Fruit fly (Drosophila melanogaster) whole organism, embryonic: ENCODE data around the gene Eig71Ej.

Source experiments
- ATbp ChIP-seq: fragments of 200-800 bp; sonication (Bioruptor generic); optimal IDR thresholded peaks from 2 replicates; lab custom pipeline; 2017; ENCODE audit warnings: missing biosample characterization, mild to moderate bottlenecking, missing genetic modification characterization, missing genetic modification reagents
- Abd-B ChIP-seq: fragments of 200-800 bp; sonication (Bioruptor generic); optimal IDR thresholded peaks from 2 replicates; lab custom pipeline; 2018; ENCODE audit warnings: missing biosample characterization, mild to moderate bottlenecking, missing genetic modification characterization, moderate library complexity
- Blimp-1 ChIP-seq: fragments of 200-800 bp; sonication (Bioruptor generic); optimal IDR thresholded peaks from 3 replicates; lab custom pipeline; 2018; ENCODE audit warnings: missing biosample characterization, missing genetic modification characterization, mild to moderate bottlenecking, moderate library complexity, missing genetic modification reagents
- CG1024 ChIP-seq: fragments of 200-800 bp; sonication (Bioruptor generic); IDR thresholded peaks from 2 replicates; pipeline ENCODE4 v1.3.6; 2022; ENCODE audit warnings: missing biosample characterization, missing genetic modification characterization
- CG10431 ChIP-seq: fragments of 200-800 bp; sonication (Bioruptor generic); optimal IDR thresholded peaks from 3 replicates; lab custom pipeline; 2018; ENCODE audit warnings: missing biosample characterization, mild to moderate bottlenecking, missing genetic modification characterization
- CG12071 ChIP-seq: fragments of 200-800 bp; sonication (Bioruptor generic); optimal IDR thresholded peaks from 3 replicates; lab custom pipeline; 2018; ENCODE audit warnings: missing biosample characterization, mild to moderate bottlenecking, missing genetic modification characterization
- CG12391 ChIP-seq: fragments of 200-800 bp; sonication (Bioruptor generic); optimal IDR thresholded peaks from 3 replicates; lab custom pipeline; 2018; ENCODE audit warnings: missing biosample characterization, mild to moderate bottlenecking, missing genetic modification characterization, moderate library complexity
- CG12769 ChIP-seq: fragments of 200-800 bp; sonication (Bioruptor generic); optimal IDR thresholded peaks from 2 replicates; lab custom pipeline; 2019; ENCODE audit warnings: missing biosample characterization, mild to moderate bottlenecking, missing genetic modification characterization, moderate library complexity
- CG1647 ChIP-seq: fragments of 200-800 bp; sonication (Bioruptor generic); optimal IDR thresholded peaks from 3 replicates; lab custom pipeline; 2016; ENCODE audit warnings: missing biosample characterization, missing genetic modification characterization
- CG18262 ChIP-seq: fragments of 200-800 bp; optimal IDR thresholded peaks from 3 replicates; lab custom pipeline; 2019; ENCODE audit warnings: missing biosample characterization, mild to moderate bottlenecking, missing genetic modification characterization, moderate library complexity
- CG1832 ChIP-seq: fragments of 200-800 bp; sonication (Bioruptor generic); optimal IDR thresholded peaks from 2 replicates; lab custom pipeline; 2017; ENCODE audit warnings: missing biosample characterization, mild to moderate bottlenecking, missing genetic modification characterization, inconsistent platforms
- CG2129 ChIP-seq: fragments of 200-800 bp; sonication (Bioruptor generic); IDR thresholded peaks from 2 replicates; pipeline ENCODE4 v1.3.6; 2022; ENCODE audit warnings: missing biosample characterization, missing genetic modification characterization; ENCODE audit not compliant: partially characterized antibody
- CG30020 ChIP-seq: fragments of 200-800 bp; optimal IDR thresholded peaks from 2 replicates; lab custom pipeline; 2019; ENCODE audit warnings: missing biosample characterization, mild to moderate bottlenecking, missing genetic modification characterization, moderate library complexity
- CG30431 ChIP-seq: fragments of 200-800 bp; sonication (Bioruptor generic); optimal IDR thresholded peaks from 2 replicates; lab custom pipeline; 2017; ENCODE audit warnings: missing biosample characterization, missing genetic modification characterization
- CG32532 ChIP-seq: fragments of 200-800 bp; sonication (Bioruptor generic); IDR thresholded peaks from 2 replicates; pipeline ENCODE4 v1.3.6; 2022; ENCODE audit warnings: missing biosample characterization, missing genetic modification characterization
- CG8359 ChIP-seq: fragments of 200-800 bp; sonication (Bioruptor generic); optimal IDR thresholded peaks from 2 replicates; lab custom pipeline; 2017; ENCODE audit warnings: missing biosample characterization, mild to moderate bottlenecking, missing genetic modification characterization, borderline replicate concordance
- CG8478 ChIP-seq: fragments of >200 bp; optimal IDR thresholded peaks from 2 replicates; lab custom pipeline; 2018
- CG9437 ChIP-seq: fragments of 200-800 bp; sonication (Bioruptor generic); optimal IDR thresholded peaks from 2 replicates; lab custom pipeline; 2018; ENCODE audit warnings: missing biosample characterization, mild to moderate bottlenecking, missing genetic modification characterization
- CG9876 ChIP-seq: fragments of 200-800 bp; sonication (Bioruptor generic); optimal IDR thresholded peaks from 2 replicates; lab custom pipeline; 2016; ENCODE audit warnings: missing biosample characterization, missing genetic modification characterization
- Dfd ChIP-seq, 2 experiments: fragments of >200 bp; optimal IDR thresholded peaks; 2 replicates each; lab custom pipeline; 2017; ENCODE audit warnings: missing biosample characterization in 2 of 2, missing genetic modification characterization in 2 of 2
- E2f1 ChIP-seq: fragments of 200-800 bp; sonication (Bioruptor generic); IDR thresholded peaks from 2 replicates; pipeline ENCODE4 v1.3.6; 2022; ENCODE audit warnings: missing biosample characterization, missing genetic modification characterization
- GATAe ChIP-seq: fragments of 200-800 bp; sonication (Bioruptor generic); conservative IDR thresholded peaks from 2 replicates; pipeline ENCODE4 v1.3.6; 2022; ENCODE audit warnings: missing biosample characterization, missing genetic modification characterization
- Hand ChIP-seq: fragments of 200-800 bp; sonication (Bioruptor generic); optimal IDR thresholded peaks from 2 replicates; lab custom pipeline; 2017; ENCODE audit warnings: mild to moderate bottlenecking, missing biosample characterization, missing genetic modification reagents, missing genetic modification characterization
- Hr3 ChIP-seq: fragments of 200-800 bp; sonication (Bioruptor generic); optimal IDR thresholded peaks from 3 replicates; lab custom pipeline; 2016; ENCODE audit warnings: missing biosample characterization, missing genetic modification characterization
- Mad ChIP-seq: fragments of 200-800 bp; sonication (Bioruptor generic); optimal IDR thresholded peaks from 2 replicates; lab custom pipeline; 2016; ENCODE audit warnings: missing biosample characterization, missing genetic modification characterization
- Meics ChIP-seq: fragments of 200-800 bp; sonication (Bioruptor generic); optimal IDR thresholded peaks from 2 replicates; lab custom pipeline; 2017; ENCODE audit warnings: missing biosample characterization, mild to moderate bottlenecking, missing genetic modification characterization
- NC2β ChIP-seq: fragments of 200-800 bp; sonication (Bioruptor generic); optimal IDR thresholded peaks from 2 replicates; lab custom pipeline; 2016; ENCODE audit warnings: missing biosample characterization, missing genetic modification characterization
- Poxn ChIP-seq: fragments of 200-800 bp; sonication (Bioruptor generic); IDR thresholded peaks from 2 replicates; pipeline ENCODE4 v1.3.6; 2022; ENCODE audit warnings: missing biosample characterization, missing genetic modification characterization
- Side ChIP-seq: fragments of 200-800 bp; sonication (Bioruptor generic); optimal IDR thresholded peaks from 2 replicates; lab custom pipeline; 2016; ENCODE audit warnings: missing biosample characterization, missing genetic modification characterization
- Sin3A ChIP-seq: fragments of >200 bp; optimal IDR thresholded peaks from 2 replicates; lab custom pipeline; 2018
- Stat92E ChIP-seq, 3 experiments: fragments of >200 bp in 2 of 3; fragments of 200-800 bp in 1 of 3; sonication (Bioruptor generic) in 1 of 3; optimal IDR thresholded peaks; 2 replicates each; lab custom pipeline; 2017 to 2019; ENCODE audit warnings: missing biosample characterization in 3 of 3, missing genetic modification characterization in 3 of 3, mild to moderate bottlenecking in 1 of 3, moderate library complexity in 1 of 3
- ara ChIP-seq: fragments of 200-800 bp; sonication (Bioruptor generic); IDR thresholded peaks from 2 replicates; pipeline ENCODE4 v1.3.6; 2022; ENCODE audit warnings: missing biosample characterization, missing genetic modification characterization
- ase ChIP-seq: fragments of 200-800 bp; sonication (Bioruptor generic); IDR thresholded peaks from 3 replicates; pipeline ENCODE4 v1.3.6; 2022; ENCODE audit warnings: missing biosample characterization, missing genetic modification characterization
- corto ChIP-seq: fragments of 200-800 bp; sonication (Bioruptor generic); optimal IDR thresholded peaks from 2 replicates; lab custom pipeline; 2016; ENCODE audit warnings: missing biosample characterization, mild to moderate bottlenecking, missing genetic modification characterization, moderate library complexity
- cwo ChIP-seq: fragments of 200-800 bp; sonication (Bioruptor generic); optimal IDR thresholded peaks from 3 replicates; lab custom pipeline; 2017; ENCODE audit warnings: missing biosample characterization, missing genetic modification characterization, mild to moderate bottlenecking, moderate library complexity, missing genetic modification reagents
- dmrt99B ChIP-seq: fragments of 200-800 bp; sonication (Bioruptor generic); optimal IDR thresholded peaks from 2 replicates; lab custom pipeline; 2018; ENCODE audit warnings: missing biosample characterization, mild to moderate bottlenecking, missing genetic modification characterization, moderate library complexity
- fd96Cb ChIP-seq: fragments of 200-800 bp; sonication (Bioruptor generic); optimal IDR thresholded peaks from 2 replicates; lab custom pipeline; 2018; ENCODE audit warnings: missing biosample characterization, mild to moderate bottlenecking, missing genetic modification characterization, moderate library complexity
- gsb ChIP-seq: fragments of 200-800 bp; sonication (Bioruptor generic); IDR thresholded peaks from 2 replicates; pipeline ENCODE4 v1.3.6; 2022; ENCODE audit warnings: missing biosample characterization, missing genetic modification characterization
- inv ChIP-seq: fragments of 200-800 bp; sonication (Bioruptor generic); IDR thresholded peaks from 2 replicates; pipeline ENCODE4 v1.3.6; 2022; ENCODE audit warnings: missing biosample characterization, missing genetic modification characterization; ENCODE audit not compliant: partially characterized antibody
- kah ChIP-seq: fragments of 200-800 bp; sonication (Bioruptor generic); optimal IDR thresholded peaks from 2 replicates; lab custom pipeline; 2018; ENCODE audit warnings: missing biosample characterization, mild to moderate bottlenecking, missing genetic modification characterization
- nmo ChIP-seq: fragments of 200-800 bp; sonication (Bioruptor generic); optimal IDR thresholded peaks from 2 replicates; lab custom pipeline; 2018; ENCODE audit warnings: missing biosample characterization, mild to moderate bottlenecking, missing genetic modification characterization, moderate library complexity
- salm ChIP-seq: fragments of 200-800 bp; sonication (Bioruptor generic); optimal IDR thresholded peaks from 2 replicates; lab custom pipeline; 2018; ENCODE audit warnings: missing biosample characterization, mild to moderate bottlenecking, missing genetic modification characterization
- sna ChIP-seq: fragments of 200-800 bp; sonication (Bioruptor generic); IDR thresholded peaks from 2 replicates; pipeline ENCODE4 v1.3.6; 2022; ENCODE audit warnings: missing biosample characterization, missing genetic modification characterization; ENCODE audit not compliant: partially characterized antibody
- tll ChIP-seq, 2 experiments: fragments of 200-800 bp in 1 of 2; fragments of >200 bp in 1 of 2; sonication (Bioruptor generic) in 1 of 2; optimal IDR thresholded peaks; 2 replicates each; lab custom pipeline; 2017 to 2019; ENCODE audit warnings: missing biosample characterization in 2 of 2, missing genetic modification characterization in 2 of 2, mild to moderate bottlenecking in 1 of 2, moderate library complexity in 1 of 2
- unc-4 ChIP-seq: fragments of 200-800 bp; sonication (Bioruptor generic); IDR thresholded peaks from 2 replicates; pipeline ENCODE4 v1.3.6; 2022; ENCODE audit warnings: missing biosample characterization, missing genetic modification characterization; ENCODE audit not compliant: partially characterized antibody
- vfl ChIP-seq: fragments of 200-800 bp; sonication (Bioruptor generic); optimal IDR thresholded peaks from 2 replicates; lab custom pipeline; 2016; ENCODE audit warnings: missing biosample characterization, missing genetic modification characterization
- wek ChIP-seq: fragments of 200-800 bp; sonication (Bioruptor generic); optimal IDR thresholded peaks from 3 replicates; lab custom pipeline; 2018; ENCODE audit warnings: missing biosample characterization, mild to moderate bottlenecking, missing genetic modification characterization, moderate library complexity
- zen2 ChIP-seq: fragments of 200-800 bp; sonication (Bioruptor generic); IDR thresholded peaks from 3 replicates; pipeline ENCODE4 v1.3.6; 2022; ENCODE audit warnings: missing biosample characterization, missing genetic modification characterization; ENCODE audit not compliant: partially characterized antibody

Eig71Ej gene

dm6 chr3L:15625676-15626414, 35.0 kb downstream of the Eig71Ej start (continued):
- TF ChIP-seq CG12391 (tag; lab: Kevin White, UChicago): peak; percentile 93
- TF ChIP-seq Hand (GFP tag; lab: Kevin White, UChicago): peak; percentile 83
- peak; percentile 98 for TF ChIP-seq dmrt99B (tag; lab: Kevin White, UChicago)
- peak; percentile 75 for TF ChIP-seq CG30431
- no peak for TF ChIP-seq Dfd (GFP tag; optimal IDR thresholded peaks at IDR 0.05; lab: Kevin White, UChicago)
- peak; percentile 69 for TF ChIP-seq CG30020 (tag; lab: Kevin White, UChicago)
- peak; percentile 6 for TF ChIP-seq NC2β
- no peak for TF ChIP-seq unc-4 (GFP tag; lab: Robert Waterston, UW)
- no peak for TF ChIP-seq CG12769 (tag; lab: Kevin White, UChicago)
- TF ChIP-seq ase (GFP tag; lab: Robert Waterston, UW): peak; percentile 79
- TF ChIP-seq cwo: peak; percentile 88
- no peak for TF ChIP-seq tll (GFP tag; optimal IDR thresholded peaks at IDR 0.05; lab: Kevin White, UChicago)
- TF ChIP-seq E2f1 (GFP tag; lab: Robert Waterston, UW): peak; percentile 83
- TF ChIP-seq inv (GFP tag; lab: Robert Waterston, UW): no peak
- peak; percentile 97 for TF ChIP-seq fd96Cb
- TF ChIP-seq CG18262 (tag; lab: Kevin White, UChicago): peak; percentile 96
- TF ChIP-seq CG32532 (GFP tag; lab: Robert Waterston, UW): peak; percentile 88
- TF ChIP-seq gsb (GFP tag; lab: Robert Waterston, UW): peak; percentile 65
- TF ChIP-seq CG2129 (GFP tag; lab: Robert Waterston, UW): no peak
- TF ChIP-seq CG12071 (GFP tag; lab: Kevin White, UChicago): peak; percentile 77
- no peak for TF ChIP-seq CG1832 (GFP tag; lab: Kevin White, UChicago)
- TF ChIP-seq salm (tag; lab: Kevin White, UChicago): peak; percentile 90
- peak; percentile 52 for TF ChIP-seq kah
- TF ChIP-seq Side (GFP tag; lab: Kevin White, UChicago): no peak
- TF ChIP-seq CG1024 (GFP tag; lab: Robert Waterston, UW): peak; percentile 57; the same call in 1 of the 2 replicates
- TF ChIP-seq Hr3 (GFP tag; lab: Kevin White, UChicago): peak; percentile 91
- TF ChIP-seq Mad (GFP tag; lab: Kevin White, UChicago): peak; percentile 2
- TF ChIP-seq zen2: no peak
- TF ChIP-seq CG8478: no peak
- TF ChIP-seq Sin3A (lab: Kevin White, UChicago): no peak
- TF ChIP-seq Poxn (GFP tag; lab: Robert Waterston, UW): no peak
- TF ChIP-seq CG1647 (GFP tag; lab: Kevin White, UChicago): peak; percentile 21
- peak; percentile 41 for TF ChIP-seq CG10431 (GFP tag; lab: Kevin White, UChicago)
- peak; percentile 94 for TF ChIP-seq CG9437 (GFP tag; lab: Kevin White, UChicago)
- TF ChIP-seq vfl (GFP tag; lab: Kevin White, UChicago): peak; percentile 25
- peak; percentile 95 for TF ChIP-seq Abd-B (GFP tag; lab: Kevin White, UChicago)
- TF ChIP-seq ara (GFP tag; lab: Robert Waterston, UW): peak; percentile 67
- peak; percentile 90 for TF ChIP-seq Meics (GFP tag; lab: Kevin White, UChicago)
- TF ChIP-seq Stat92E (GFP tag; optimal IDR thresholded peaks at IDR 0.05; lab: Kevin White, UChicago): peak in 1 of 3 experiments; percentile 74
- TF ChIP-seq Blimp-1 (GFP tag; lab: Kevin White, UChicago): peak; percentile 95
- peak; percentile 71 for TF ChIP-seq wek (GFP tag; lab: Kevin White, UChicago)
- TF ChIP-seq corto (GFP tag; lab: Kevin White, UChicago): peak; percentile 62
- TF ChIP-seq sna: no peak
- TF ChIP-seq GATAe (GFP tag; lab: Robert Waterston, UW): peak; percentile 41; the same call in 1 of the 2 replicates
- TF ChIP-seq ATbp (GFP tag; lab: Kevin White, UChicago): peak; percentile 92
- TF ChIP-seq nmo (GFP tag; lab: Kevin White, UChicago): peak; percentile 98
- peak; percentile 56 for TF ChIP-seq CG8359 (GFP tag; lab: Kevin White, UChicago)
- TF ChIP-seq CG9876 (GFP tag; lab: Kevin White, UChicago): no peak
